Worm (Caenorhabditis elegans) whole organism, L3 larva: ENCODE measurements around the gene C52G5.2.

Experiments used
- R02D3.7 ChIP-seq: fragments of 150-350 bp; optimal IDR thresholded peaks from 2 replicates; lab custom pipeline; 2014; ENCODE audit warnings: missing biosample characterization, missing genetic modification characterization
- ZK546.5 ChIP-seq: sonication (generic microtip); optimal IDR thresholded peaks from 2 replicates; lab custom pipeline; 2017; ENCODE audit warnings: missing biosample characterization, missing genetic modification characterization
- aly-2 ChIP-seq: fragments of 150-350 bp; optimal IDR thresholded peaks from 2 replicates; lab custom pipeline; 2014; ENCODE audit warnings: missing biosample characterization, missing genetic modification characterization
- ama-1 ChIP-seq: fragments of 150-350 bp; optimal IDR thresholded peaks from 2 replicates; lab custom pipeline; 2018
- ceh-16 ChIP-seq: sonication (generic microtip); optimal IDR thresholded peaks from 2 replicates; lab custom pipeline; 2017; ENCODE audit warnings: missing biosample characterization, missing genetic modification characterization
- ceh-28 ChIP-seq: fragments of 150-350 bp; optimal IDR thresholded peaks from 2 replicates; lab custom pipeline; 2014; ENCODE audit warnings: missing biosample characterization, missing genetic modification reagents, missing genetic modification characterization
- ceh-82 ChIP-seq: fragments of 150-350 bp; optimal IDR thresholded peaks from 2 replicates; lab custom pipeline; 2014; ENCODE audit warnings: missing biosample characterization, missing genetic modification characterization
- ceh-9 ChIP-seq: sonication (generic microtip); optimal IDR thresholded peaks from 2 replicates; lab custom pipeline; 2018; ENCODE audit warnings: missing biosample characterization, missing genetic modification characterization
- daf-12 ChIP-seq: fragments of 150-350 bp; optimal IDR thresholded peaks from 2 replicates; lab custom pipeline; 2014; ENCODE audit warnings: missing biosample characterization, missing genetic modification reagents, missing genetic modification characterization
- egl-27 ChIP-seq: sonication (generic microtip); optimal IDR thresholded peaks from 4 replicates; lab custom pipeline; 2017; ENCODE audit warnings: missing biosample characterization, missing genetic modification reagents, missing genetic modification characterization
- egl-5 ChIP-seq: fragments of 150-350 bp; optimal IDR thresholded peaks from 2 replicates; lab custom pipeline; 2017; ENCODE audit warnings: missing biosample characterization, missing genetic modification reagents, missing genetic modification characterization, inconsistent platforms
- elt-1 ChIP-seq: fragments of 150-350 bp; optimal IDR thresholded peaks from 2 replicates; lab custom pipeline; 2014; ENCODE audit warnings: missing biosample characterization, missing genetic modification characterization
- elt-2 ChIP-seq: sonication (generic microtip); optimal IDR thresholded peaks from 2 replicates; lab custom pipeline; 2016; ENCODE audit warnings: missing genetic modification reagents, mild to moderate bottlenecking, missing genetic modification characterization, missing compliant biosample characterization
- eor-1 ChIP-seq, 2 experiments: fragments of 150-350 bp; optimal IDR thresholded peaks; 2 replicates each; lab custom pipeline; 2014 to 2018; ENCODE audit warnings: missing biosample characterization in 2 of 2, missing genetic modification characterization in 2 of 2
- fkh-10 ChIP-seq: sonication (generic microtip); optimal IDR thresholded peaks from 2 replicates; lab custom pipeline; 2017; ENCODE audit warnings: missing biosample characterization, missing genetic modification reagents, missing genetic modification characterization
- fkh-2 ChIP-seq: fragments of 150-350 bp; optimal IDR thresholded peaks from 2 replicates; lab custom pipeline; 2014; ENCODE audit warnings: missing biosample characterization, missing genetic modification reagents, missing genetic modification characterization
- fos-1 ChIP-seq: fragments of 150-350 bp; optimal IDR thresholded peaks from 2 replicates; lab custom pipeline; 2014; ENCODE audit warnings: missing biosample characterization, missing genetic modification characterization
- hmg-11 ChIP-seq: sonication (generic microtip); optimal IDR thresholded peaks from 2 replicates; lab custom pipeline; 2016; ENCODE audit warnings: missing genetic modification characterization, missing compliant biosample characterization
- jun-1 ChIP-seq: fragments of 150-350 bp; optimal IDR thresholded peaks from 2 replicates; lab custom pipeline; 2014; ENCODE audit warnings: missing biosample characterization, missing genetic modification reagents, missing genetic modification characterization
- lin-15B ChIP-seq: fragments of 150-350 bp; optimal IDR thresholded peaks from 2 replicates; lab custom pipeline; 2014; ENCODE audit warnings: missing biosample characterization, missing genetic modification characterization
- lsy-12 ChIP-seq: sonication (generic microtip); optimal IDR thresholded peaks from 2 replicates; lab custom pipeline; 2016; ENCODE audit warnings: mild to moderate bottlenecking, missing genetic modification characterization, missing compliant biosample characterization
- mdl-1 ChIP-seq: fragments of 150-350 bp; optimal IDR thresholded peaks from 2 replicates; lab custom pipeline; 2014; ENCODE audit warnings: missing biosample characterization, missing genetic modification characterization
- mml-1 ChIP-seq: fragments of 150-350 bp; sonication (generic microtip); optimal IDR thresholded peaks from 3 replicates; lab custom pipeline; 2014; ENCODE audit warnings: missing biosample characterization, missing genetic modification characterization
- nfya-1 ChIP-seq: sonication (generic microtip); optimal IDR thresholded peaks from 2 replicates; lab custom pipeline; 2017; ENCODE audit warnings: missing genetic modification characterization, mild to moderate bottlenecking, missing compliant biosample characterization, antibody characterized with exemption, moderate library complexity; ENCODE audit not compliant: insufficient read depth
- nhr-11 ChIP-seq: fragments of 150-350 bp; optimal IDR thresholded peaks from 2 replicates; lab custom pipeline; 2014; ENCODE audit warnings: missing biosample characterization, missing genetic modification characterization
- nhr-12 ChIP-seq: fragments of 150-350 bp; optimal IDR thresholded peaks from 2 replicates; lab custom pipeline; 2014; ENCODE audit warnings: missing biosample characterization, missing genetic modification characterization
- nhr-23 ChIP-seq: fragments of 150-350 bp; optimal IDR thresholded peaks from 2 replicates; lab custom pipeline; 2014; ENCODE audit warnings: missing biosample characterization, missing genetic modification reagents, missing genetic modification characterization
- nhr-25 ChIP-seq: sonication (generic microtip); optimal IDR thresholded peaks from 2 replicates; lab custom pipeline; 2017; ENCODE audit warnings: missing biosample characterization, missing genetic modification characterization
- nhr-28 ChIP-seq: fragments of 150-350 bp; optimal IDR thresholded peaks from 2 replicates; lab custom pipeline; 2014; ENCODE audit warnings: missing biosample characterization, missing genetic modification characterization
- nhr-43 ChIP-seq: sonication (generic microtip); optimal IDR thresholded peaks from 2 replicates; lab custom pipeline; 2016; ENCODE audit warnings: mild to moderate bottlenecking, missing genetic modification characterization, missing compliant biosample characterization; ENCODE audit not compliant: poor library complexity, severe bottlenecking
- nhr-67 ChIP-seq: fragments of 150-350 bp; optimal IDR thresholded peaks from 2 replicates; lab custom pipeline; 2014; ENCODE audit warnings: missing biosample characterization, missing genetic modification characterization
- nhr-76 ChIP-seq: fragments of 150-350 bp; sonication (generic microtip); optimal IDR thresholded peaks from 5 replicates; lab custom pipeline; 2014; ENCODE audit warnings: missing biosample characterization, missing genetic modification characterization
- nhr-77 ChIP-seq: fragments of 150-350 bp; optimal IDR thresholded peaks from 2 replicates; lab custom pipeline; 2014; ENCODE audit warnings: missing biosample characterization, missing genetic modification characterization
- pha-4 ChIP-seq: fragments of 150-350 bp; optimal IDR thresholded peaks from 2 replicates; lab custom pipeline; 2014; ENCODE audit warnings: missing biosample characterization, missing genetic modification reagents, missing genetic modification characterization
- pqm-1 ChIP-seq: fragments of 150-350 bp; optimal IDR thresholded peaks from 2 replicates; lab custom pipeline; 2017; ENCODE audit warnings: missing biosample characterization, missing genetic modification characterization, inconsistent platforms
- sea-2 ChIP-seq: fragments of 150-350 bp; sonication (generic microtip); optimal IDR thresholded peaks from 4 replicates; lab custom pipeline; 2014; ENCODE audit warnings: missing biosample characterization, missing genetic modification reagents, missing genetic modification characterization
- skn-1 ChIP-seq: fragments of 150-350 bp; optimal IDR thresholded peaks from 2 replicates; lab custom pipeline; 2014; ENCODE audit warnings: missing biosample characterization, missing genetic modification characterization
- snpc-4 ChIP-seq: fragments of 150-350 bp; optimal IDR thresholded peaks from 2 replicates; lab custom pipeline; 2014; ENCODE audit warnings: missing biosample characterization, missing genetic modification characterization
- tbx-2 ChIP-seq: sonication (generic microtip); optimal IDR thresholded peaks from 2 replicates; lab custom pipeline; 2016; ENCODE audit warnings: mild to moderate bottlenecking, missing genetic modification characterization, missing compliant biosample characterization
- unc-39 ChIP-seq: sonication (generic microtip); optimal IDR thresholded peaks from 4 replicates; lab custom pipeline; 2017; ENCODE audit warnings: missing biosample characterization, missing genetic modification characterization
- unc-62 ChIP-seq: fragments of 150-350 bp; sonication (generic microtip); optimal IDR thresholded peaks from 4 replicates; lab custom pipeline; 2014; ENCODE audit warnings: missing biosample characterization, missing genetic modification reagents, missing genetic modification characterization
- zag-1 ChIP-seq: fragments of 150-350 bp; optimal IDR thresholded peaks from 2 replicates; lab custom pipeline; 2014; ENCODE audit warnings: missing biosample characterization, missing genetic modification characterization
- ztf-11 ChIP-seq: fragments of 150-350 bp; optimal IDR thresholded peaks from 2 replicates; lab custom pipeline; 2014; ENCODE audit warnings: missing biosample characterization, missing genetic modification characterization
- ztf-4 ChIP-seq: fragments of 150-350 bp; optimal IDR thresholded peaks from 2 replicates; lab custom pipeline; 2014; ENCODE audit warnings: missing biosample characterization, missing genetic modification characterization

The C52G5.2 gene

ce11 chrX:12877930-12878329 lies 34.8 kb downstream of the C52G5.2 start:
- TF ChIP-seq ceh-16 (tag; lab: Kevin White, UChicago) (no peak), lin-15B (tag; lab: Kevin White, UChicago) (no peak), snpc-4 (tag; lab: Kevin White, UChicago) (no peak), nhr-67 (tag; lab: Kevin White, UChicago) (no peak), ztf-4 (tag; lab: Kevin White, UChicago) (no peak), ztf-11 (no peak), sea-2 (no peak), fkh-2 (no peak), ceh-28 (tag; lab: Kevin White, UChicago) (no peak), nhr-76 (tag; lab: Kevin White, UChicago) (no peak), elt-2 (tag; lab: Kevin White, UChicago) (peak; percentile 26), jun-1 (tag; lab: Kevin White, UChicago) (no peak), mml-1 (tag; lab: Kevin White, UChicago) (no peak), unc-39 (tag; lab: Kevin White, UChicago) (no peak), nhr-23 (peak; percentile 39), lsy-12 (no peak), egl-27 (tag; lab: Kevin White, UChicago) (peak; percentile 18), ama-1 (no peak), R02D3.7 (tag; lab: Kevin White, UChicago) (no peak), nhr-11 (tag; lab: Kevin White, UChicago) (peak; percentile 13), nhr-43 (tag; lab: Kevin White, UChicago) (no peak), fos-1 (no peak), egl-5 (tag; lab: Kevin White, UChicago) (no peak), fkh-10 (GFP tag; lab: Kevin White, UChicago) (no peak), ZK546.5 (tag; lab: Kevin White, UChicago) (no peak), pqm-1 (tag; lab: Kevin White, UChicago) (peak; percentile 30), nhr-28 (no peak), elt-1 (tag; lab: Kevin White, UChicago) (no peak), eor-1 (tag; optimal IDR thresholded peaks at IDR 0.05; lab: Kevin White, UChicago) (no peak), ceh-82 (no peak), skn-1 (tag; lab: Kevin White, UChicago) (no peak), aly-2 (tag; lab: Kevin White, UChicago) (no peak), zag-1 (tag; lab: Kevin White, UChicago) (no peak), nfya-1 (no peak), unc-62 (GFP tag; lab: Kevin White, UChicago) (no peak), daf-12 (no peak), tbx-2 (tag; lab: Kevin White, UChicago) (no peak), ceh-9 (tag; lab: Kevin White, UChicago) (no peak), nhr-77 (no peak), pha-4 (tag; lab: Kevin White, UChicago) (no peak), nhr-25 (tag; lab: Kevin White, UChicago) (no peak), hmg-11 (tag; lab: Kevin White, UChicago) (no peak), mdl-1 (tag; lab: Kevin White, UChicago) (no peak), nhr-12 (tag; lab: Kevin White, UChicago) (no peak)

DNA sequence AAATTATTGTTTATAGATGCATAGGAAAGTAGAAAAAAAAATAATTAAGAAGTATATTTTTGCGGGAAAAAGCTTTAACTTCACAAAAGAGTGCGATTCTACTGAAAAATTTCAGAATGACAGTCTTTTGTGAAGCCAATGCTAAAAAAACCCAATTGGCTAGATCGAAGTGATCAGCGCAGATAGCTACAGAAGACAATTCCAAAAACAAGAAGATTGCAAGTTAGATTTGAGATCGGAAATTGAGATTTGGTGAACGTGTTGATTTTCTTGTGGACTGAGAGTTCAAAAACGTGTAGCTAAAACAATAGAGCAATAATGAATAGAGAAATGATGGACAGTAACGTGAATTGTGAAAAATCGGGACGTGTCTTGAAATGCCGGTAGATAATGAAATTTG lies 38.1 kb downstream of the C52G5.2 start:
- peak; percentile 94 for TF ChIP-seq elt-1 (tag; lab: Kevin White, UChicago)
- TF ChIP-seq ama-1, result no peak

DNA sequence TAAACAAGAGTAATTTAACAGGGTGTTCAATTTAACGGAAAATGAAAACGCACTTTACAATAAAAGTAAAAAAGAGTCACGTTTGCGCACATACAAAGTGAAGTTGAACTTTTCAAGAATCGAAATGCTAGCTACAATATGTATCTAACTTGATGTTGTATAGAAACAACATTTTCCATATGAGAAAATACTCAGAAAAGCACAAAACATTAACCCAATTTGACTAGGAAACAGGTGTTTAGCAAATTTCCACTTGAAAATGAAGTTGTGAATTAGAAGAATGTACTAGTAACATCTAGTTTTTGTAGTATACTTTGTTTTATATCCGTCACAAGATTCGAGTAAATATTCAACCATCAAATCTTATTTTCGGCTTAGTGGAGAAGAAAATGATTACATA lies 41.8 kb downstream of the C52G5.2 start, which contains the start of gene gpc-1:
Gene gpc-1 (minus strand): TSS at position 117 of the 400 bp plus-strand sequence.
- TF ChIP-seq nhr-77 (no peak), mdl-1 (tag; lab: Kevin White, UChicago) (no peak), sea-2 (no peak)
- TF ChIP-seq, all 47 proteins: peak for 0
